Worm (Caenorhabditis elegans) whole organism, L4 larva: ENCODE measurements around the gene W06G6.9.
"Not testable (repeated sequence)": the region's sequence is repeated elsewhere in the genome, so short reads cannot be mapped to it uniquely, and the experiment has no call there.

ENCODE experiments used
- R02D3.7 ChIP-seq: fragments of 150-350 bp; sonication (generic microtip); optimal IDR thresholded peaks from 3 replicates; lab custom pipeline; 2014; ENCODE audit warnings: missing biosample characterization, missing genetic modification characterization
- Y75B8A.6 ChIP-seq: fragments of 200-800 bp; sonication (Bioruptor generic); IDR thresholded peaks from 2 replicates; pipeline ENCODE4 v1.3.6; 2022; ENCODE audit warnings: missing genetic modification reagents, missing genetic modification characterization, missing compliant biosample characterization
- aly-2 ChIP-seq: sonication (generic microtip); optimal IDR thresholded peaks from 2 replicates; lab custom pipeline; 2018; ENCODE audit warnings: missing biosample characterization, missing genetic modification characterization
- ama-1 ChIP-seq: fragments of 150-350 bp; optimal IDR thresholded peaks from 2 replicates; lab custom pipeline; 2014; ENCODE audit warnings: inconsistent platforms, mixed read lengths
- ceh-82 ChIP-seq: sonication (generic microtip); optimal IDR thresholded peaks from 2 replicates; lab custom pipeline; 2017; ENCODE audit warnings: missing biosample characterization, missing genetic modification characterization
- ces-1 ChIP-seq: fragments of 150-350 bp; sonication (generic microtip); optimal IDR thresholded peaks from 4 replicates; lab custom pipeline; 2014; ENCODE audit warnings: missing biosample characterization, missing genetic modification reagents, missing genetic modification characterization
- daf-8 ChIP-seq: fragments of 200-800 bp; sonication (Bioruptor generic); IDR thresholded peaks from 2 replicates; pipeline ENCODE4 v1.3.6; 2022; ENCODE audit warnings: missing genetic modification characterization, missing compliant biosample characterization
- dmd-8 ChIP-seq: fragments of 200-800 bp; sonication (Bioruptor generic); IDR thresholded peaks from 2 replicates; pipeline ENCODE4 v1.3.6; 2022; ENCODE audit warnings: missing genetic modification characterization, missing compliant biosample characterization
- duxl-1 ChIP-seq: sonication (generic microtip); optimal IDR thresholded peaks from 2 replicates; lab custom pipeline; 2016; ENCODE audit warnings: mild to moderate bottlenecking, missing genetic modification characterization, moderate library complexity, missing compliant biosample characterization; ENCODE audit not compliant: poor library complexity
- mdl-1 ChIP-seq, 2 experiments: fragments of 150-350 bp in 1 of 2; sonication (generic microtip) in 1 of 2; optimal IDR thresholded peaks; 2 replicates each; lab custom pipeline; 2014 to 2017; ENCODE audit warnings: missing biosample characterization in 2 of 2, missing genetic modification characterization in 2 of 2
- nhr-237 ChIP-seq: sonication (generic microtip); optimal IDR thresholded peaks from 2 replicates; lab custom pipeline; 2017; ENCODE audit warnings: missing biosample characterization, missing genetic modification characterization
- nhr-25 ChIP-seq: sonication (generic microtip); optimal IDR thresholded peaks from 2 replicates; lab custom pipeline; 2017; ENCODE audit warnings: missing genetic modification characterization, mild to moderate bottlenecking, missing compliant biosample characterization, antibody characterized with exemption, moderate library complexity, borderline replicate concordance; ENCODE audit not compliant: insufficient read depth
- snpc-4 ChIP-seq: fragments of 150-350 bp; optimal IDR thresholded peaks from 2 replicates; lab custom pipeline; 2014; ENCODE audit warnings: missing biosample characterization, missing genetic modification characterization
- unc-130 ChIP-seq: sonication (generic microtip); optimal IDR thresholded peaks from 2 replicates; lab custom pipeline; 2016; ENCODE audit warnings: missing genetic modification reagents, missing genetic modification characterization, missing compliant biosample characterization

- not testable (repeated sequence) for TF ChIP-seq mdl-1 (tag; optimal IDR thresholded peaks at IDR 0.05; lab: Kevin White, UChicago); dmd-8 (GFP tag; lab: Robert Waterston, UW); ces-1; ama-1; snpc-4 (tag; lab: Kevin White, UChicago); daf-8 (GFP tag; lab: Robert Waterston, UW); R02D3.7 (tag; lab: Kevin White, UChicago); nhr-25 (tag; lab: Kevin White, UChicago); ceh-82 (tag; lab: Kevin White, UChicago); duxl-1 (tag; lab: Kevin White, UChicago); aly-2 (tag; lab: Kevin White, UChicago); nhr-237 (tag; lab: Kevin White, UChicago); Y75B8A.6 (GFP tag; lab: Robert Waterston, UW); unc-130 (GFP tag; lab: Kevin White, UChicago)
Measured at ce11 chrV:16649200-16649599, 2.9 kb upstream of the W06G6.9 start, which contains the start of gene W06G6.11.
